Fruit fly (Drosophila melanogaster) whole organism, embryonic: ENCODE measurements around the gene Sry-alpha.

Experiments used
- Asciz ChIP-seq: fragments of 200-800 bp; sonication (Bioruptor generic); optimal IDR thresholded peaks from 2 replicates; lab custom pipeline; 2017; ENCODE audit warnings: missing biosample characterization, mild to moderate bottlenecking, missing genetic modification characterization, missing genetic modification reagents
- CG10147 ChIP-seq: fragments of 200-800 bp; sonication (Bioruptor generic); optimal IDR thresholded peaks from 2 replicates; lab custom pipeline; 2019; ENCODE audit warnings: missing biosample characterization, mild to moderate bottlenecking, missing genetic modification characterization, moderate library complexity
- CG12104 ChIP-seq: fragments of 200-800 bp; sonication (Bioruptor generic); optimal IDR thresholded peaks from 3 replicates; lab custom pipeline; 2016; ENCODE audit warnings: missing biosample characterization, missing genetic modification characterization
- CG1603 ChIP-seq: fragments of 200-800 bp; sonication (Bioruptor generic); optimal IDR thresholded peaks from 2 replicates; lab custom pipeline; 2019; ENCODE audit warnings: missing biosample characterization, mild to moderate bottlenecking, missing genetic modification characterization, moderate library complexity
- CG16813 ChIP-seq: fragments of 200-800 bp; sonication (Bioruptor generic); IDR thresholded peaks from 3 replicates; pipeline ENCODE4 v1.3.6; 2022; ENCODE audit warnings: missing biosample characterization, missing genetic modification characterization; ENCODE audit not compliant: partially characterized antibody
- CG17912 ChIP-seq: fragments of 200-800 bp; sonication (Bioruptor generic); optimal IDR thresholded peaks from 2 replicates; lab custom pipeline; 2018; ENCODE audit warnings: missing biosample characterization, mild to moderate bottlenecking, missing genetic modification characterization
- CG1832 ChIP-seq: fragments of 200-800 bp; sonication (Bioruptor generic); optimal IDR thresholded peaks from 2 replicates; lab custom pipeline; 2017; ENCODE audit warnings: missing biosample characterization, mild to moderate bottlenecking, missing genetic modification characterization, inconsistent platforms
- CG3838 ChIP-seq: fragments of 200-800 bp; sonication (Bioruptor generic); optimal IDR thresholded peaks from 3 replicates; lab custom pipeline; 2016; ENCODE audit warnings: missing biosample characterization, missing genetic modification characterization
- CG43689 ChIP-seq: fragments of 200-800 bp; sonication (Bioruptor generic); IDR thresholded peaks from 2 replicates; pipeline ENCODE4 v1.3.6; 2022; ENCODE audit warnings: missing biosample characterization, missing genetic modification characterization
- CG4617 ChIP-seq: fragments of 200-800 bp; sonication (Bioruptor generic); optimal IDR thresholded peaks from 3 replicates; lab custom pipeline; 2016; ENCODE audit warnings: missing biosample characterization, missing genetic modification characterization, borderline replicate concordance
- CG4730 ChIP-seq: fragments of 200-800 bp; sonication (Bioruptor generic); IDR thresholded peaks from 2 replicates; pipeline ENCODE4 v1.3.6; 2022; ENCODE audit warnings: missing biosample characterization, missing genetic modification characterization
- CG6765 ChIP-seq: fragments of 200-800 bp; sonication (Bioruptor generic); optimal IDR thresholded peaks from 3 replicates; lab custom pipeline; 2017; ENCODE audit warnings: missing biosample characterization, mild to moderate bottlenecking, missing genetic modification characterization
- CG7372 ChIP-seq: fragments of 200-800 bp; sonication (Bioruptor generic); IDR thresholded peaks from 2 replicates; pipeline ENCODE4 v1.3.6; 2022; ENCODE audit warnings: missing biosample characterization, missing genetic modification characterization
- CG9817 ChIP-seq: fragments of 200-800 bp; sonication (Bioruptor generic); optimal IDR thresholded peaks from 2 replicates; lab custom pipeline; 2018; ENCODE audit warnings: missing biosample characterization, mild to moderate bottlenecking, missing genetic modification characterization, moderate library complexity
- D ChIP-seq, 2 experiments: fragments of 200-800 bp in 1 of 2; fragments of >200 bp in 1 of 2; sonication (Bioruptor generic) in 1 of 2; optimal IDR thresholded peaks; 2 replicates in 1 of 2; 3 replicates in 1 of 2; lab custom pipeline; 2017; ENCODE audit warnings: mild to moderate bottlenecking in 1 of 2, missing biosample characterization in 1 of 2, missing genetic modification characterization in 1 of 2, missing genetic modification reagents in 1 of 2
- D19A ChIP-seq: fragments of 200-800 bp; optimal IDR thresholded peaks from 3 replicates; lab custom pipeline; 2019; ENCODE audit warnings: missing biosample characterization, mild to moderate bottlenecking, missing genetic modification characterization, moderate library complexity
- Eip74EF ChIP-seq, 2 experiments: fragments of 200-800 bp in 1 of 2; fragments of >200 bp in 1 of 2; sonication (Bioruptor generic) in 1 of 2; optimal IDR thresholded peaks; 2 replicates each; lab custom pipeline; 2017 to 2019; ENCODE audit warnings: missing biosample characterization in 2 of 2, missing genetic modification characterization in 2 of 2, mild to moderate bottlenecking in 1 of 2, moderate library complexity in 1 of 2
- Gsc ChIP-seq: fragments of 200-800 bp; sonication (Bioruptor generic); IDR thresholded peaks from 2 replicates; pipeline ENCODE4 v1.3.6; 2022; ENCODE audit warnings: missing biosample characterization, missing genetic modification characterization
- HLHmδ ChIP-seq: fragments of 200-800 bp; sonication (Bioruptor generic); optimal IDR thresholded peaks from 2 replicates; lab custom pipeline; 2018; ENCODE audit warnings: missing biosample characterization, mild to moderate bottlenecking, missing genetic modification characterization, moderate library complexity
- Lpt ChIP-seq: fragments of >200 bp; optimal IDR thresholded peaks from 2 replicates; lab custom pipeline; 2018; ENCODE audit warnings: missing biosample characterization, missing genetic modification characterization
- Mad ChIP-seq: fragments of 200-800 bp; sonication (Bioruptor generic); optimal IDR thresholded peaks from 2 replicates; lab custom pipeline; 2016; ENCODE audit warnings: missing biosample characterization, missing genetic modification characterization
- NC2α ChIP-seq: fragments of 200-800 bp; sonication (Bioruptor generic); optimal IDR thresholded peaks from 2 replicates; lab custom pipeline; 2016; ENCODE audit warnings: missing biosample characterization, missing genetic modification characterization
- NFAT ChIP-seq: fragments of 200-800 bp; sonication (Bioruptor generic); IDR thresholded peaks from 2 replicates; pipeline ENCODE4 v1.3.6; 2022; ENCODE audit warnings: missing biosample characterization, missing genetic modification characterization
- Pdp1 ChIP-seq, 2 experiments: fragments of 200-800 bp; sonication (Bioruptor generic); optimal IDR thresholded peaks; 3 replicates each; lab custom pipeline; 2016; ENCODE audit warnings: missing biosample characterization in 2 of 2, missing genetic modification characterization in 2 of 2, mild to moderate bottlenecking in 1 of 2, moderate library complexity in 1 of 2
- Sin3A ChIP-seq: fragments of >200 bp; optimal IDR thresholded peaks from 2 replicates; lab custom pipeline; 2018
- Stat92E ChIP-seq, 3 experiments: fragments of >200 bp in 2 of 3; fragments of 200-800 bp in 1 of 3; sonication (Bioruptor generic) in 1 of 3; optimal IDR thresholded peaks; 2 replicates each; lab custom pipeline; 2017 to 2019; ENCODE audit warnings: missing biosample characterization in 3 of 3, missing genetic modification characterization in 3 of 3, mild to moderate bottlenecking in 1 of 3, moderate library complexity in 1 of 3
- TFAM ChIP-seq: fragments of 200-800 bp; sonication (Bioruptor generic); optimal IDR thresholded peaks from 2 replicates; lab custom pipeline; 2017; ENCODE audit warnings: missing biosample characterization, missing genetic modification characterization, inconsistent platforms
- Vsx1 ChIP-seq: fragments of 200-800 bp; sonication (Bioruptor generic); optimal IDR thresholded peaks from 2 replicates; lab custom pipeline; 2017; ENCODE audit warnings: missing biosample characterization, mild to moderate bottlenecking, missing genetic modification characterization, missing genetic modification reagents
- al ChIP-seq: fragments of 200-800 bp; sonication (Bioruptor generic); IDR thresholded peaks from 2 replicates; pipeline ENCODE4 v1.3.6; 2022; ENCODE audit warnings: missing biosample characterization, missing genetic modification characterization
- ato ChIP-seq: fragments of 200-800 bp; sonication (Bioruptor generic); IDR thresholded peaks from 2 replicates; pipeline ENCODE4 v1.3.6; 2022; ENCODE audit warnings: missing biosample characterization, missing genetic modification characterization; ENCODE audit not compliant: partially characterized antibody
- bcd ChIP-seq: fragments of 200-800 bp; sonication (Bioruptor generic); optimal IDR thresholded peaks from 2 replicates; lab custom pipeline; 2017; ENCODE audit warnings: missing biosample characterization, mild to moderate bottlenecking, missing genetic modification characterization
- bsh ChIP-seq, 2 experiments: fragments of 200-800 bp; sonication (Bioruptor generic); optimal IDR thresholded peaks; 2 replicates each; lab custom pipeline; 2017 to 2018; ENCODE audit warnings: mild to moderate bottlenecking in 2 of 2, missing biosample characterization in 2 of 2, missing genetic modification characterization in 2 of 2, moderate library complexity in 1 of 2
- cad ChIP-seq: fragments of >200 bp; optimal IDR thresholded peaks from 2 replicates; lab custom pipeline; 2017; ENCODE audit warnings: missing biosample characterization, missing genetic modification characterization
- cato ChIP-seq: fragments of 200-800 bp; sonication (Bioruptor generic); optimal IDR thresholded peaks from 2 replicates; lab custom pipeline; 2016; ENCODE audit warnings: missing biosample characterization, missing genetic modification characterization, borderline replicate concordance
- crc ChIP-seq: fragments of 200-800 bp; sonication (Bioruptor generic); optimal IDR thresholded peaks from 2 replicates; lab custom pipeline; 2016; ENCODE audit warnings: missing biosample characterization, missing genetic modification characterization
- da ChIP-seq: fragments of 200-800 bp; sonication (Bioruptor generic); optimal IDR thresholded peaks from 2 replicates; lab custom pipeline; 2016; ENCODE audit warnings: missing biosample characterization, missing genetic modification characterization
- dpn ChIP-seq, 2 experiments: fragments of 200-800 bp; sonication (Bioruptor generic); optimal IDR thresholded peaks; 3 replicates each; lab custom pipeline; 2016; ENCODE audit warnings: missing biosample characterization in 2 of 2, missing genetic modification characterization in 2 of 2
- ems ChIP-seq: fragments of 200-800 bp; sonication (Bioruptor generic); optimal IDR thresholded peaks from 3 replicates; lab custom pipeline; 2016; ENCODE audit warnings: missing biosample characterization, missing genetic modification characterization
- esg ChIP-seq: fragments of 200-800 bp; sonication (Bioruptor generic); conservative IDR thresholded peaks from 2 replicates; pipeline ENCODE4 v1.3.6; 2022; ENCODE audit warnings: missing biosample characterization, missing genetic modification characterization
- fd64A ChIP-seq: fragments of 200-800 bp; sonication (Bioruptor generic); optimal IDR thresholded peaks from 3 replicates; lab custom pipeline; 2018; ENCODE audit warnings: missing biosample characterization, mild to moderate bottlenecking, missing genetic modification characterization
- fu2 ChIP-seq: fragments of 200-800 bp; sonication (Bioruptor generic); optimal IDR thresholded peaks from 2 replicates; lab custom pipeline; 2016; ENCODE audit warnings: missing biosample characterization, missing genetic modification characterization
- gro ChIP-seq: fragments of 200-800 bp; sonication (Bioruptor generic); optimal IDR thresholded peaks from 2 replicates; lab custom pipeline; 2016; ENCODE audit warnings: missing biosample characterization, missing genetic modification characterization
- luna ChIP-seq: fragments of 200-800 bp; sonication (Bioruptor generic); optimal IDR thresholded peaks from 2 replicates; lab custom pipeline; 2016; ENCODE audit warnings: missing biosample characterization, missing genetic modification characterization
- onecut ChIP-seq: fragments of 200-800 bp; sonication (Bioruptor generic); IDR thresholded peaks from 2 replicates; pipeline ENCODE4 v1.3.6; 2022; ENCODE audit warnings: missing biosample characterization, missing genetic modification characterization
- pan ChIP-seq, 4 experiments: fragments of >200 bp in 3 of 4; fragments of 200-800 bp in 1 of 4; sonication (Bioruptor generic) in 1 of 4; optimal IDR thresholded peaks in 3 of 4; IDR thresholded peaks in 1 of 4; 2 replicates each; pipeline versions ENCODE4 v1.3.6 to Lab custom; 2017 to 2022; ENCODE audit warnings: missing biosample characterization in 2 of 4, missing genetic modification characterization in 2 of 4, mixed read lengths in 1 of 4
- pnt ChIP-seq: fragments of 200-800 bp; sonication (Bioruptor generic); optimal IDR thresholded peaks from 3 replicates; lab custom pipeline; 2016; ENCODE audit warnings: missing biosample characterization, missing genetic modification characterization
- pum ChIP-seq: fragments of 200-800 bp; sonication (Bioruptor generic); optimal IDR thresholded peaks from 2 replicates; lab custom pipeline; 2016; ENCODE audit warnings: missing biosample characterization, missing genetic modification characterization
- sisA ChIP-seq: fragments of 200-800 bp; sonication (Bioruptor generic); IDR thresholded peaks from 2 replicates; pipeline ENCODE4 v1.3.6; 2022; ENCODE audit warnings: missing biosample characterization, missing genetic modification characterization
- sr ChIP-seq: fragments of 200-800 bp; sonication (Bioruptor generic); IDR thresholded peaks from 3 replicates; pipeline ENCODE4 v1.3.6; 2022; ENCODE audit warnings: missing biosample characterization, missing genetic modification characterization
- vvl ChIP-seq: fragments of 200-800 bp; sonication (Bioruptor generic); IDR thresholded peaks from 2 replicates; pipeline ENCODE4 v1.3.6; 2022; ENCODE audit warnings: missing biosample characterization, missing genetic modification characterization

The Sry-alpha gene

DNA sequence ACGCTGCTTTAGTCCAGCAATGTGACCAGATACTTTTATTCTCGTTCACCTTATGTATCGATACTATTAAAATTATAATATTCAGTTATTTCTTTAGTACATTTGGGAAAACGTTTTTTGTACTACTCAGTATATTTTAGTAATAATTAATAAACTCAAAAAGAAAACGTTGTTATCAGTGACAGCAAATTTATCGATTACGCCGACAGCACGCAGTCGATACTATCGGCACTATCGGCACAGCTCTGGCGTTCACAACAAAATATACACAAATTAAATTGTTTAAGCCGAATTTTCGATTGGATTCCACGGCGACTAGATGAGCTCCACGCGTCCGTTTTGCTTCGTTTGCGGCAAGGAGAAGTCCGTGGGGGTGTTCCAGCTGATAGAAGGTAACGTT, at the start of gene Sry-alpha, which contains the start of the genes janA and Sry-beta (continued):
- TF ChIP-seq TFAM (GFP tag; lab: Kevin White, UChicago) (no peak), sr (GFP tag; lab: Robert Waterston, UW) (no peak), CG43689 (GFP tag; lab: Robert Waterston, UW) (no peak), CG6765 (no peak), CG17912 (GFP tag; lab: Kevin White, UChicago) (no peak), NFAT (no peak), CG9817 (no peak), Stat92E (GFP tag; optimal IDR thresholded peaks at IDR 0.05; lab: Kevin White, UChicago) (peak in 1 of 3 experiments; percentile 29), fu2 (GFP tag; lab: Kevin White, UChicago) (no peak), cato (GFP tag; lab: Kevin White, UChicago) (no peak), luna (GFP tag; lab: Kevin White, UChicago) (no peak), HLHmδ (GFP tag; lab: Kevin White, UChicago) (no peak), onecut (GFP tag; lab: Robert Waterston, UW) (no peak), CG1603 (tag; lab: Kevin White, UChicago) (no peak), CG3838 (GFP tag; lab: Kevin White, UChicago) (no peak), esg (GFP tag; lab: Robert Waterston, UW) (no peak), CG4730 (no peak), bsh (GFP tag; optimal IDR thresholded peaks at IDR 0.05; lab: Kevin White, UChicago) (no peak), D19A (tag; lab: Kevin White, UChicago) (no peak), CG1832 (GFP tag; lab: Kevin White, UChicago) (no peak), CG10147 (GFP tag; lab: Kevin White, UChicago) (no peak), dpn (GFP tag; optimal IDR thresholded peaks at IDR 0.05; lab: Kevin White, UChicago) (peak in 1 of 2 experiments; percentile 16), gro (GFP tag; lab: Kevin White, UChicago) (no peak), ems (no peak), Vsx1 (GFP tag; lab: Kevin White, UChicago) (no peak), crc (GFP tag; lab: Kevin White, UChicago) (no peak), sisA (GFP tag; lab: Robert Waterston, UW) (no peak), CG16813 (peak; percentile 100), pum (GFP tag; lab: Kevin White, UChicago) (no peak), Eip74EF (GFP tag; optimal IDR thresholded peaks at IDR 0.05; lab: Kevin White, UChicago) (no peak), CG4617 (peak; percentile 92), ato (GFP tag; lab: Robert Waterston, UW) (peak; percentile 99), Pdp1 (GFP tag; optimal IDR thresholded peaks at IDR 0.05; lab: Kevin White, UChicago) (no peak), pan (optimal IDR thresholded peaks at IDR 0.05; lab: Kevin White, UChicago) (no peak), pan (GFP tag; optimal IDR thresholded peaks at IDR 0.05 in 1 of 2, IDR thresholded peaks at IDR 0.05 in 1 of 2) (no peak), CG12104 (GFP tag; lab: Kevin White, UChicago) (no peak), fd64A (no peak), vvl (GFP tag; lab: Robert Waterston, UW) (peak; percentile 42; the same call in 1 of the 2 replicates), Sin3A (peak; percentile 73), da (GFP tag; lab: Kevin White, UChicago) (no peak), Asciz (GFP tag; lab: Kevin White, UChicago) (no peak), D (optimal IDR thresholded peaks at IDR 0.05; lab: Kevin White, UChicago) (no peak), D (GFP tag; optimal IDR thresholded peaks at IDR 0.05; lab: Kevin White, UChicago) (no peak), pnt (GFP tag; lab: Kevin White, UChicago) (no peak), cad (GFP tag; lab: Kevin White, UChicago) (no peak), Lpt (GFP tag; lab: Kevin White, UChicago) (no peak), CG7372 (GFP tag; lab: Robert Waterston, UW) (no peak), Gsc (GFP tag; lab: Robert Waterston, UW) (no peak), Mad (peak; percentile 26), NC2α (no peak), al (GFP tag; lab: Robert Waterston, UW) (no peak), bcd (GFP tag; lab: Kevin White, UChicago) (no peak)
